Comparison of ENCODE assay signal across 5 worm cellular contexts in the genomic region with DNA sequence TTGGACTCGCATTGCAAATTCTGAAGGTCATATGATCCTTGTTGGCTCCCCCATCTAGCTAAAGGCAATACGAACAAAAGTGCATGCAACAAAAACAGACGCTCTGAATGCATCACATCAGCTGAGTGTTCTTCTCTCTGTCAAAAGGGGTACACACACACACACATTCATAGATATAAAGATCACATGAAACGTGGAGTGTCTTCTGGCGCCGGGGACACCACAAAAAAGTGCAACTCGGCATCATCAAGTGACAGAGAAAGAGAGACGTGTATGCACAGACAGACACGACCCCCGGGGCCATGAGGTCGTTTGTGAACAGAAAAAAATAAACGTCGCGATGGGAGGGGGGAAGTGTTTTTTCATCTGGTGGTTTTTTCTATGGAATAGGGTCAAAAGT.
TF ChIP-seq lines count a peak whose summit lies in the region.

No protein-coding gene starts in this region.

TF ChIP-seq in whole organism, L1 larva, 84 proteins besides CTCF, POLR2A, EP300 and RAD21 (continued from another document and continues in another):
- TF ChIP-seq efl-1 (optimal IDR thresholded peaks at IDR 0.05; lab: Kevin White, UChicago) = peak; percentile 33 to 35
- peak; percentile 4 to 92 for TF ChIP-seq efl-1 (GFP tag; optimal IDR thresholded peaks at IDR 0.05 in 1 of 2; lab: Kevin White, UChicago)
- peak; percentile 31 for TF ChIP-seq jun-1 (tag; optimal IDR thresholded peaks at IDR 0.05; lab: Kevin White, UChicago)
- TF ChIP-seq nhr-20 (tag; optimal IDR thresholded peaks at IDR 0.05; lab: Kevin White, UChicago) = peak; percentile 39
- TF ChIP-seq nhr-84 (tag; optimal IDR thresholded peaks at IDR 0.05; lab: Kevin White, UChicago) = no peak
- TF ChIP-seq grh-1 (GFP tag; IDR thresholded peaks at IDR 0.05; lab: Robert Waterston, UW) = no peak
- TF ChIP-seq tbx-2 (tag; optimal IDR thresholded peaks at IDR 0.05; lab: Kevin White, UChicago) = peak; percentile 38
- no peak for TF ChIP-seq hlh-17 (GFP tag; optimal IDR thresholded peaks at IDR 0.05; lab: Kevin White, UChicago; ENCODE audit: borderline replicate concordance)
- no peak for TF ChIP-seq nhr-237 (tag; optimal IDR thresholded peaks at IDR 0.05; lab: Kevin White, UChicago)
- peak; percentile 48 for TF ChIP-seq ama-1 (optimal IDR thresholded peaks at IDR 0.05; lab: Kevin White, UChicago)
- TF ChIP-seq ceh-90 (tag; optimal IDR thresholded peaks at IDR 0.05; lab: Kevin White, UChicago) = no peak
- peak; percentile 56 for TF ChIP-seq irx-1 (tag; optimal IDR thresholded peaks at IDR 0.05; lab: Kevin White, UChicago)
- no peak for TF ChIP-seq ztf-11 (tag; optimal IDR thresholded peaks at IDR 0.05; lab: Kevin White, UChicago)
- TF ChIP-seq fkh-8 (tag; optimal IDR thresholded peaks at IDR 0.05; lab: Kevin White, UChicago) = peak; percentile 62
- no peak for TF ChIP-seq unc-30 (tag; optimal IDR thresholded peaks at IDR 0.05; lab: Kevin White, UChicago)
- TF ChIP-seq nhr-90 (tag; optimal IDR thresholded peaks at IDR 0.05; lab: Kevin White, UChicago; ENCODE audit: poor library complexity) = no peak
- TF ChIP-seq mdl-1 (tag; optimal IDR thresholded peaks at IDR 0.05; lab: Kevin White, UChicago) = peak in 1 of 2 experiments; percentile 79
- no peak for TF ChIP-seq egl-27 (tag; optimal IDR thresholded peaks at IDR 0.05; lab: Kevin White, UChicago)
- TF ChIP-seq snu-23 (GFP tag; optimal IDR thresholded peaks at IDR 0.05; lab: Kevin White, UChicago) = peak; percentile 54
- TF ChIP-seq Y116A8C.19 (tag; optimal IDR thresholded peaks at IDR 0.05; lab: Kevin White, UChicago; ENCODE audit: borderline replicate concordance) = no peak
- TF ChIP-seq lin-14 (GFP tag; optimal IDR thresholded peaks at IDR 0.05; lab: Kevin White, UChicago) = peak; percentile 98
- no peak for TF ChIP-seq lin-13 (GFP tag; optimal IDR thresholded peaks at IDR 0.05; lab: Kevin White, UChicago)
- peak; percentile 25; the same call in 1 of the 2 replicates for TF ChIP-seq isw-1 (GFP tag; IDR thresholded peaks at IDR 0.05; lab: Robert Waterston, UW)
- no peak for TF ChIP-seq lin-15B (tag; optimal IDR thresholded peaks at IDR 0.05; lab: Kevin White, UChicago)
- TF ChIP-seq zag-1 (tag; optimal IDR thresholded peaks at IDR 0.05; lab: Kevin White, UChicago) = no peak

TF ChIP-seq in whole organism, L2 larva, 48 proteins besides CTCF, POLR2A, EP300 and RAD21 (continued from another document):
- TF ChIP-seq mab-5 (tag; optimal IDR thresholded peaks at IDR 0.05; lab: Kevin White, UChicago) = peak; percentile 48
- no peak for TF ChIP-seq R02D3.7 (tag; optimal IDR thresholded peaks at IDR 0.05; lab: Kevin White, UChicago)
- TF ChIP-seq unc-55 (GFP tag; optimal IDR thresholded peaks at IDR 0.05; lab: Kevin White, UChicago) = peak; percentile 68
- no peak for TF ChIP-seq ztf-11 (tag; optimal IDR thresholded peaks at IDR 0.05; lab: Kevin White, UChicago)
- peak; percentile 13 for TF ChIP-seq lin-11 (tag; optimal IDR thresholded peaks at IDR 0.05; lab: Kevin White, UChicago)
- peak; percentile 96 for TF ChIP-seq nhr-129 (tag; optimal IDR thresholded peaks at IDR 0.05; lab: Kevin White, UChicago)

TF ChIP-seq in whole organism, L3 larva, 47 proteins besides CTCF, POLR2A, EP300 and RAD21 (continued from another document):
- TF ChIP-seq nhr-237 (tag; optimal IDR thresholded peaks at IDR 0.05; lab: Kevin White, UChicago) (no peak), snpc-4 (tag; optimal IDR thresholded peaks at IDR 0.05; lab: Kevin White, UChicago) (peak; percentile 76), elt-1 (tag; optimal IDR thresholded peaks at IDR 0.05; lab: Kevin White, UChicago) (no peak), mdl-1 (tag; optimal IDR thresholded peaks at IDR 0.05; lab: Kevin White, UChicago) (peak; percentile 80), ztf-4 (tag; optimal IDR thresholded peaks at IDR 0.05; lab: Kevin White, UChicago) (peak; percentile 25)
TF ChIP-seq in whole organism, L3 larva: peak in this region for 24.

TF ChIP-seq in whole organism, L4 larva, 104 proteins besides CTCF, POLR2A, EP300 and RAD21 (continued from another document):
- TF ChIP-seq nhr-111 (GFP tag; optimal IDR thresholded peaks at IDR 0.05; lab: Kevin White, UChicago) = no peak
- TF ChIP-seq ceh-82 (tag; optimal IDR thresholded peaks at IDR 0.05; lab: Kevin White, UChicago) = no peak
- TF ChIP-seq ces-1 (GFP tag; optimal IDR thresholded peaks at IDR 0.05; lab: Kevin White, UChicago) = no peak
- no peak for TF ChIP-seq zip-11 (GFP tag; IDR thresholded peaks at IDR 0.05; lab: Robert Waterston, UW)
- TF ChIP-seq lir-3 (tag; optimal IDR thresholded peaks at IDR 0.05; lab: Kevin White, UChicago) = no peak
- 0 out of 2 replicates have a peak, but pooled peaks have one; percentile 28 for TF ChIP-seq lim-7 (GFP tag; IDR thresholded peaks at IDR 0.05; lab: Robert Waterston, UW)
- no peak for TF ChIP-seq Y48G9A.11 (GFP tag; IDR thresholded peaks at IDR 0.05; lab: Robert Waterston, UW)
- no peak for TF ChIP-seq php-3 (GFP tag; IDR thresholded peaks at IDR 0.05; lab: Robert Waterston, UW)
- TF ChIP-seq mdl-1 (tag; optimal IDR thresholded peaks at IDR 0.05; lab: Kevin White, UChicago) = peak; percentile 80 to 96
- TF ChIP-seq ceh-32 (tag; optimal IDR thresholded peaks at IDR 0.05; lab: Kevin White, UChicago; ENCODE audit: poor library complexity) = no peak
- peak; percentile 98 for TF ChIP-seq hlh-11 (tag; optimal IDR thresholded peaks at IDR 0.05; lab: Kevin White, UChicago)
- TF ChIP-seq snpc-4 (tag; optimal IDR thresholded peaks at IDR 0.05; lab: Kevin White, UChicago) = no peak
- peak; percentile 43; the same call in 1 of the 2 replicates for TF ChIP-seq set-16 (GFP tag; IDR thresholded peaks at IDR 0.05; lab: Robert Waterston, UW)
- TF ChIP-seq fkh-10 (GFP tag; optimal IDR thresholded peaks at IDR 0.05; lab: Kevin White, UChicago) = peak; percentile 62
- no peak for TF ChIP-seq nhr-42 (GFP tag; IDR thresholded peaks at IDR 0.05; lab: Robert Waterston, UW)
- no peak for TF ChIP-seq ZK337.2 (GFP tag; IDR thresholded peaks at IDR 0.05; lab: Robert Waterston, UW)
- TF ChIP-seq unc-62 (GFP tag; optimal IDR thresholded peaks at IDR 0.05 in 1 of 2; lab: Kevin White, UChicago) = peak in 1 of 2 experiments; percentile 99
- peak; percentile 57 for TF ChIP-seq unc-62 (tag; optimal IDR thresholded peaks at IDR 0.05; lab: Kevin White, UChicago)
- peak; percentile 53 for TF ChIP-seq dpl-1 (GFP tag; optimal IDR thresholded peaks at IDR 0.05; lab: Kevin White, UChicago)
- TF ChIP-seq T20F7.1 (GFP tag; optimal IDR thresholded peaks at IDR 0.05; lab: Kevin White, UChicago) = peak; percentile 40
- peak; percentile 87 for TF ChIP-seq hmg-1.1 (GFP tag; IDR thresholded peaks at IDR 0.05; lab: Robert Waterston, UW)
- TF ChIP-seq unc-130 (GFP tag; optimal IDR thresholded peaks at IDR 0.05; lab: Kevin White, UChicago) = no peak
- peak; percentile 85 for TF ChIP-seq nhr-6 (tag; optimal IDR thresholded peaks at IDR 0.05; lab: Kevin White, UChicago)
- TF ChIP-seq dve-1 (tag; optimal IDR thresholded peaks at IDR 0.05; lab: Kevin White, UChicago; ENCODE audit: insufficient read depth) = peak; percentile 93
- TF ChIP-seq madf-9 (GFP tag; conservative IDR thresholded peaks at IDR 0.05; lab: Robert Waterston, UW) = no peak
- peak; percentile 9 for TF ChIP-seq lin-13 (GFP tag; optimal IDR thresholded peaks at IDR 0.05; lab: Kevin White, UChicago)
- peak; percentile 29 for TF ChIP-seq Y5F2A.4 (GFP tag; optimal IDR thresholded peaks at IDR 0.05; lab: Kevin White, UChicago)
- TF ChIP-seq Y75B8A.6 (GFP tag; IDR thresholded peaks at IDR 0.05; lab: Robert Waterston, UW) = no peak
- TF ChIP-seq nhr-76 (tag; optimal IDR thresholded peaks at IDR 0.05; lab: Kevin White, UChicago) = no peak
- peak; percentile 99 for TF ChIP-seq hlh-30 (tag; optimal IDR thresholded peaks at IDR 0.05; lab: Kevin White, UChicago; ENCODE audit: insufficient read depth)
- peak; percentile 38; the same call in 1 of the 2 replicates for TF ChIP-seq pha-4 (GFP tag; IDR thresholded peaks at IDR 0.05; lab: Robert Waterston, UW)
- TF ChIP-seq pha-4 (tag; optimal IDR thresholded peaks at IDR 0.05; lab: Kevin White, UChicago) = peak; percentile 48
- peak; percentile 44; the same call in 1 of the 2 replicates for TF ChIP-seq ceh-44 (GFP tag; IDR thresholded peaks at IDR 0.05; lab: Robert Waterston, UW)
- no peak for TF ChIP-seq lin-15B (tag; optimal IDR thresholded peaks at IDR 0.05; lab: Kevin White, UChicago)
- no peak for TF ChIP-seq dmd-9 (GFP tag; IDR thresholded peaks at IDR 0.05; lab: Robert Waterston, UW)
- TF ChIP-seq F37D6.2 (tag; optimal IDR thresholded peaks at IDR 0.05; lab: Kevin White, UChicago) = peak; percentile 76
- TF ChIP-seq ama-1 (optimal IDR thresholded peaks at IDR 0.05; lab: Kevin White, UChicago) = peak; percentile 61

TF ChIP-seq in whole organism, young adult, 124 proteins besides CTCF, POLR2A, EP300 and RAD21 (continued from another document and continues in another):
- TF ChIP-seq ceh-100 (GFP tag; IDR thresholded peaks at IDR 0.05; lab: Robert Waterston, UW) = no peak
- no peak for TF ChIP-seq F49E8.2 (tag; optimal IDR thresholded peaks at IDR 0.05; lab: Kevin White, UChicago; ENCODE audit: insufficient read depth)
- no peak for TF ChIP-seq madf-3 (GFP tag; IDR thresholded peaks at IDR 0.05; lab: Robert Waterston, UW)
- TF ChIP-seq lir-1 (GFP tag; conservative IDR thresholded peaks at IDR 0.05; lab: Robert Waterston, UW) = no peak
- TF ChIP-seq somi-1 (GFP tag; optimal IDR thresholded peaks at IDR 0.05; lab: Kevin White, UChicago) = peak; percentile 92
- TF ChIP-seq efl-1 (GFP tag; optimal IDR thresholded peaks at IDR 0.05; lab: Kevin White, UChicago) = no peak
- TF ChIP-seq Y53G8AR.9 (GFP tag; conservative IDR thresholded peaks at IDR 0.05; lab: Robert Waterston, UW) = no peak
- peak; percentile 9 for TF ChIP-seq ztf-18 (tag; optimal IDR thresholded peaks at IDR 0.05; lab: Kevin White, UChicago)
- TF ChIP-seq xnd-1 (tag; optimal IDR thresholded peaks at IDR 0.05; lab: Kevin White, UChicago) = no peak
- TF ChIP-seq rpc-1 (optimal IDR thresholded peaks at IDR 0.05; lab: Kevin White, UChicago) = no peak
- TF ChIP-seq rpc-1 (tag; optimal IDR thresholded peaks at IDR 0.05; lab: Kevin White, UChicago) = no peak
- TF ChIP-seq F37B4.10 (GFP tag; IDR thresholded peaks at IDR 0.05; lab: Robert Waterston, UW) = no peak
- peak; percentile 78 for TF ChIP-seq chd-7 (tag; optimal IDR thresholded peaks at IDR 0.05; lab: Kevin White, UChicago)
- TF ChIP-seq fkh-3 (tag; optimal IDR thresholded peaks at IDR 0.05; lab: Kevin White, UChicago) = no peak
- TF ChIP-seq C06A6.2 (GFP tag; conservative IDR thresholded peaks at IDR 0.05; lab: Robert Waterston, UW) = no peak; the same call in 1 of the 2 replicates
- no peak for TF ChIP-seq F55B11.4 (tag; optimal IDR thresholded peaks at IDR 0.05; lab: Kevin White, UChicago; ENCODE audit: borderline replicate concordance, insufficient read depth)
- TF ChIP-seq bed-2 (GFP tag; IDR thresholded peaks at IDR 0.05; lab: Robert Waterston, UW) = no peak
- no peak for TF ChIP-seq nhr-27 (tag; optimal IDR thresholded peaks at IDR 0.05; lab: Kevin White, UChicago)
- TF ChIP-seq ztf-6 (GFP tag; IDR thresholded peaks at IDR 0.05; lab: Robert Waterston, UW) = no peak
- TF ChIP-seq mxl-1 (tag; optimal IDR thresholded peaks at IDR 0.05; lab: Kevin White, UChicago) = no peak
- no peak for TF ChIP-seq akir-1 (GFP tag; optimal IDR thresholded peaks at IDR 0.05; lab: Kevin White, UChicago)
- TF ChIP-seq pha-4 (tag; optimal IDR thresholded peaks at IDR 0.05; lab: Kevin White, UChicago) = peak; percentile 41
- peak; percentile 49; the same call in 1 of the 2 replicates for TF ChIP-seq hmg-1.2 (GFP tag; IDR thresholded peaks at IDR 0.05; lab: Robert Waterston, UW)
- TF ChIP-seq sea-2 (GFP tag; IDR thresholded peaks at IDR 0.05; lab: Robert Waterston, UW) = no peak
- no peak for TF ChIP-seq mel-28 (tag; optimal IDR thresholded peaks at IDR 0.05; lab: Kevin White, UChicago; ENCODE audit: borderline replicate concordance)
- no peak for TF ChIP-seq unc-62 (GFP tag; optimal IDR thresholded peaks at IDR 0.05; lab: Kevin White, UChicago)
- TF ChIP-seq ZK185.1 (tag; optimal IDR thresholded peaks at IDR 0.05; lab: Kevin White, UChicago; ENCODE audit: poor library complexity, severe bottlenecking) = no peak
- no peak for TF ChIP-seq B0019.2 (GFP tag; conservative IDR thresholded peaks at IDR 0.05; lab: Robert Waterston, UW)
- peak; percentile 76 for TF ChIP-seq attf-5 (GFP tag; optimal IDR thresholded peaks at IDR 0.05; lab: Kevin White, UChicago)
- TF ChIP-seq lsy-27 (tag; optimal IDR thresholded peaks at IDR 0.05; lab: Kevin White, UChicago; ENCODE audit: borderline replicate concordance, insufficient read depth) = no peak
- no peak for TF ChIP-seq nfya-1 (tag; optimal IDR thresholded peaks at IDR 0.05; lab: Kevin White, UChicago; ENCODE audit: borderline replicate concordance, insufficient read depth)
- no peak for TF ChIP-seq F10E7.11 (tag; optimal IDR thresholded peaks at IDR 0.05; lab: Kevin White, UChicago)
- TF ChIP-seq madf-10 (tag; optimal IDR thresholded peaks at IDR 0.05; lab: Kevin White, UChicago) = peak; percentile 43
- TF ChIP-seq unc-130 (GFP tag; optimal IDR thresholded peaks at IDR 0.05; lab: Kevin White, UChicago) = no peak
- TF ChIP-seq atf-7 (tag; optimal IDR thresholded peaks at IDR 0.05; lab: Kevin White, UChicago) = peak; percentile 15
- TF ChIP-seq ztf-3 (GFP tag; optimal IDR thresholded peaks at IDR 0.05; lab: Kevin White, UChicago) = no peak
- no peak for TF ChIP-seq ceh-79 (tag; optimal IDR thresholded peaks at IDR 0.05; lab: Kevin White, UChicago)
- TF ChIP-seq sptf-2 (GFP tag; optimal IDR thresholded peaks at IDR 0.05; lab: Kevin White, UChicago) = no peak
- no peak for TF ChIP-seq egl-18 (GFP tag; IDR thresholded peaks at IDR 0.05; lab: Robert Waterston, UW)
- TF ChIP-seq hmg-20 (GFP tag; IDR thresholded peaks at IDR 0.05; lab: Robert Waterston, UW) = no peak
- no peak for TF ChIP-seq snpc-1.3 (tag; optimal IDR thresholded peaks at IDR 0.05; lab: Kevin White, UChicago; ENCODE audit: insufficient read depth)
- no peak for TF ChIP-seq B0035.1 (tag; optimal IDR thresholded peaks at IDR 0.05; lab: Kevin White, UChicago)
- no peak for TF ChIP-seq aptf-3 (GFP tag; IDR thresholded peaks at IDR 0.05; lab: Robert Waterston, UW)
- TF ChIP-seq Y56A3A.18 (GFP tag; IDR thresholded peaks at IDR 0.05; lab: Robert Waterston, UW) = no peak
- TF ChIP-seq mes-4 (tag; optimal IDR thresholded peaks at IDR 0.05; lab: Kevin White, UChicago) = no peak
- no peak for TF ChIP-seq Y67H2A.10 (GFP tag; conservative IDR thresholded peaks at IDR 0.05; lab: Robert Waterston, UW)
- TF ChIP-seq athp-1 (tag; optimal IDR thresholded peaks at IDR 0.05; lab: Kevin White, UChicago) = no peak
- TF ChIP-seq Y53F4B.3 (GFP tag; IDR thresholded peaks at IDR 0.05; lab: Robert Waterston, UW) = no peak
- TF ChIP-seq ccch-3 (GFP tag; optimal IDR thresholded peaks at IDR 0.05; lab: Kevin White, UChicago) = no peak
- TF ChIP-seq attf-3 (GFP tag; conservative IDR thresholded peaks at IDR 0.05; lab: Robert Waterston, UW) = 0 out of 2 replicates have a peak, but pooled peaks have one; percentile 7
- TF ChIP-seq hrde-1 (tag; optimal IDR thresholded peaks at IDR 0.05; lab: Kevin White, UChicago; ENCODE audit: borderline replicate concordance) = no peak
- TF ChIP-seq repo-1 (tag; optimal IDR thresholded peaks at IDR 0.05; lab: Kevin White, UChicago) = no peak
- TF ChIP-seq madf-8 (GFP tag; conservative IDR thresholded peaks at IDR 0.05; lab: Robert Waterston, UW) = no peak
- no peak for TF ChIP-seq lag-1 (GFP tag; IDR thresholded peaks at IDR 0.05; lab: Robert Waterston, UW)
- peak; percentile 46 for TF ChIP-seq ztf-22 (GFP tag; optimal IDR thresholded peaks at IDR 0.05; lab: Kevin White, UChicago)
- TF ChIP-seq T07F8.4 (tag; optimal IDR thresholded peaks at IDR 0.05; lab: Kevin White, UChicago) = no peak
- no peak for TF ChIP-seq die-1 (tag; optimal IDR thresholded peaks at IDR 0.05; lab: Kevin White, UChicago)
- TF ChIP-seq ets-4 (GFP tag; optimal IDR thresholded peaks at IDR 0.05; lab: Kevin White, UChicago) = no peak
- no peak for TF ChIP-seq hlh-12 (tag; optimal IDR thresholded peaks at IDR 0.05; lab: Kevin White, UChicago)
- TF ChIP-seq nfya-2 (GFP tag; IDR thresholded peaks at IDR 0.05; lab: Robert Waterston, UW) = no peak
- no peak for TF ChIP-seq dpl-1 (GFP tag; optimal IDR thresholded peaks at IDR 0.05; lab: Kevin White, UChicago)
- no peak for TF ChIP-seq B0261.1 (tag; optimal IDR thresholded peaks at IDR 0.05; lab: Kevin White, UChicago)
